Fruit fly (Drosophila melanogaster) whole organism, embryonic: ENCODE results near the gene Cubn.

Experiments used
- CG11723 ChIP-seq: fragments of 200-800 bp; sonication (Bioruptor generic); optimal IDR thresholded peaks from 2 replicates; lab custom pipeline; 2017; ENCODE audit warnings: missing biosample characterization, mild to moderate bottlenecking, missing genetic modification characterization
- CG12769 ChIP-seq: fragments of 200-800 bp; sonication (Bioruptor generic); optimal IDR thresholded peaks from 2 replicates; lab custom pipeline; 2019; ENCODE audit warnings: missing biosample characterization, mild to moderate bottlenecking, missing genetic modification characterization, moderate library complexity
- CG14441 ChIP-seq: fragments of 200-800 bp; sonication (Bioruptor generic); IDR thresholded peaks from 2 replicates; pipeline ENCODE4 v1.3.6; 2022; ENCODE audit warnings: missing biosample characterization, missing genetic modification characterization
- CG15073 ChIP-seq: fragments of 200-800 bp; sonication (Bioruptor generic); optimal IDR thresholded peaks from 2 replicates; lab custom pipeline; 2016; ENCODE audit warnings: missing biosample characterization, missing genetic modification characterization
- CG16779 ChIP-seq: fragments of 200-800 bp; sonication (Bioruptor generic); IDR thresholded peaks from 2 replicates; pipeline ENCODE4 v1.3.6; 2022; ENCODE audit warnings: missing biosample characterization, missing genetic modification characterization
- CG17186 ChIP-seq: fragments of 200-800 bp; sonication (Bioruptor generic); optimal IDR thresholded peaks from 3 replicates; lab custom pipeline; 2017; ENCODE audit warnings: missing biosample characterization, missing genetic modification reagents, missing genetic modification characterization
- CG17385 ChIP-seq: fragments of 200-800 bp; sonication (Bioruptor generic); optimal IDR thresholded peaks from 3 replicates; lab custom pipeline; 2018; ENCODE audit warnings: missing biosample characterization, mild to moderate bottlenecking, missing genetic modification characterization
- CG18619 ChIP-seq: fragments of 200-800 bp; sonication (Bioruptor generic); optimal IDR thresholded peaks from 3 replicates; lab custom pipeline; 2017; ENCODE audit warnings: missing biosample characterization, mild to moderate bottlenecking, missing genetic modification characterization
- CG18764 ChIP-seq: fragments of 200-800 bp; sonication (Bioruptor generic); optimal IDR thresholded peaks from 3 replicates; lab custom pipeline; 2016; ENCODE audit warnings: missing biosample characterization, missing genetic modification characterization
- CG30020 ChIP-seq: fragments of 200-800 bp; optimal IDR thresholded peaks from 2 replicates; lab custom pipeline; 2019; ENCODE audit warnings: missing biosample characterization, mild to moderate bottlenecking, missing genetic modification characterization, moderate library complexity
- CG30403 ChIP-seq: fragments of 200-800 bp; sonication (Bioruptor generic); optimal IDR thresholded peaks from 3 replicates; lab custom pipeline; 2016; ENCODE audit warnings: missing biosample characterization, missing genetic modification characterization
- CG3065 ChIP-seq: fragments of 200-800 bp; sonication (Bioruptor generic); optimal IDR thresholded peaks from 2 replicates; lab custom pipeline; 2016; ENCODE audit warnings: missing biosample characterization, missing genetic modification characterization
- CG31441 ChIP-seq: fragments of 200-800 bp; sonication (Bioruptor generic); IDR thresholded peaks from 2 replicates; pipeline ENCODE4 v1.3.6; 2022; ENCODE audit warnings: missing biosample characterization, missing genetic modification characterization
- CG33557 ChIP-seq: fragments of 200-800 bp; sonication (Bioruptor generic); optimal IDR thresholded peaks from 2 replicates; lab custom pipeline; 2019; ENCODE audit warnings: missing biosample characterization, mild to moderate bottlenecking, missing genetic modification characterization, moderate library complexity
- CG3995 ChIP-seq: fragments of 200-800 bp; sonication (Bioruptor generic); optimal IDR thresholded peaks from 3 replicates; lab custom pipeline; 2016; ENCODE audit warnings: missing biosample characterization, missing genetic modification characterization
- CG42726 ChIP-seq: fragments of 200-800 bp; sonication (Bioruptor generic); IDR thresholded peaks from 2 replicates; pipeline ENCODE4 v1.3.6; 2022; ENCODE audit warnings: missing biosample characterization, missing genetic modification characterization; ENCODE audit not compliant: partially characterized antibody
- CG4820 ChIP-seq: fragments of 200-800 bp; sonication (Bioruptor generic); optimal IDR thresholded peaks from 3 replicates; lab custom pipeline; 2016; ENCODE audit warnings: missing biosample characterization, missing genetic modification characterization
- CG8924 ChIP-seq: fragments of 200-800 bp; optimal IDR thresholded peaks from 3 replicates; lab custom pipeline; 2019; ENCODE audit warnings: missing biosample characterization, mild to moderate bottlenecking, missing genetic modification characterization, moderate library complexity
- CG9727 ChIP-seq: fragments of 200-800 bp; sonication (Bioruptor generic); optimal IDR thresholded peaks from 3 replicates; lab custom pipeline; 2017; ENCODE audit warnings: missing biosample characterization, mild to moderate bottlenecking, missing genetic modification characterization
- E2f2 ChIP-seq: fragments of 200-800 bp; sonication (Bioruptor generic); IDR thresholded peaks from 2 replicates; pipeline ENCODE4 v1.3.6; 2022; ENCODE audit warnings: missing biosample characterization, missing genetic modification characterization
- H2.0 ChIP-seq: fragments of 200-800 bp; sonication (Bioruptor generic); IDR thresholded peaks from 2 replicates; pipeline ENCODE4 v1.3.6; 2022; ENCODE audit warnings: missing biosample characterization, missing genetic modification characterization
- HHEX ChIP-seq: fragments of 200-800 bp; sonication (Bioruptor generic); optimal IDR thresholded peaks from 3 replicates; lab custom pipeline; 2017; ENCODE audit warnings: missing biosample characterization, mild to moderate bottlenecking, missing genetic modification characterization, missing genetic modification reagents
- HLH54F ChIP-seq: fragments of 200-800 bp; sonication (Bioruptor generic); optimal IDR thresholded peaks from 3 replicates; lab custom pipeline; 2016; ENCODE audit warnings: missing biosample characterization, missing genetic modification characterization
- Hey ChIP-seq: fragments of 200-800 bp; sonication (Bioruptor generic); optimal IDR thresholded peaks from 3 replicates; lab custom pipeline; 2018; ENCODE audit warnings: missing biosample characterization, mild to moderate bottlenecking, missing genetic modification characterization
- Mad ChIP-seq: fragments of 200-800 bp; sonication (Bioruptor generic); optimal IDR thresholded peaks from 2 replicates; lab custom pipeline; 2016; ENCODE audit warnings: missing biosample characterization, missing genetic modification characterization
- Mrtf ChIP-seq: fragments of 200-800 bp; sonication (Bioruptor generic); IDR thresholded peaks from 3 replicates; pipeline ENCODE4 v1.3.6; 2022; ENCODE audit warnings: missing biosample characterization, missing genetic modification characterization
- Nf-YB ChIP-seq: fragments of 200-800 bp; sonication (Bioruptor generic); optimal IDR thresholded peaks from 3 replicates; lab custom pipeline; 2019; ENCODE audit warnings: missing biosample characterization, mild to moderate bottlenecking, missing genetic modification characterization, moderate library complexity
- PHDP ChIP-seq: fragments of 200-800 bp; sonication (Bioruptor generic); optimal IDR thresholded peaks from 3 replicates; lab custom pipeline; 2018; ENCODE audit warnings: missing biosample characterization, mild to moderate bottlenecking, missing genetic modification characterization, moderate library complexity
- Poxn ChIP-seq: fragments of 200-800 bp; sonication (Bioruptor generic); IDR thresholded peaks from 2 replicates; pipeline ENCODE4 v1.3.6; 2022; ENCODE audit warnings: missing biosample characterization, missing genetic modification characterization
- Ptx1 ChIP-seq: fragments of 200-800 bp; sonication (Bioruptor generic); IDR thresholded peaks from 2 replicates; pipeline ENCODE4 v1.3.6; 2022; ENCODE audit warnings: missing biosample characterization, missing genetic modification characterization
- Sin3A ChIP-seq: fragments of >200 bp; optimal IDR thresholded peaks from 2 replicates; lab custom pipeline; 2018
- TFAM ChIP-seq: fragments of 200-800 bp; sonication (Bioruptor generic); optimal IDR thresholded peaks from 2 replicates; lab custom pipeline; 2017; ENCODE audit warnings: missing biosample characterization, missing genetic modification characterization, inconsistent platforms
- Xrp1 ChIP-seq: fragments of 200-800 bp; sonication (Bioruptor generic); IDR thresholded peaks from 2 replicates; pipeline ENCODE4 v1.3.6; 2022; ENCODE audit warnings: missing biosample characterization, missing genetic modification characterization
- ap ChIP-seq: fragments of 200-800 bp; sonication (Bioruptor generic); IDR thresholded peaks from 2 replicates; pipeline ENCODE4 v1.3.6; 2022; ENCODE audit warnings: missing biosample characterization, missing genetic modification characterization
- ara ChIP-seq: fragments of 200-800 bp; sonication (Bioruptor generic); IDR thresholded peaks from 2 replicates; pipeline ENCODE4 v1.3.6; 2022; ENCODE audit warnings: missing biosample characterization, missing genetic modification characterization
- ase ChIP-seq: fragments of 200-800 bp; sonication (Bioruptor generic); IDR thresholded peaks from 3 replicates; pipeline ENCODE4 v1.3.6; 2022; ENCODE audit warnings: missing biosample characterization, missing genetic modification characterization
- da ChIP-seq: fragments of 200-800 bp; sonication (Bioruptor generic); optimal IDR thresholded peaks from 2 replicates; lab custom pipeline; 2016; ENCODE audit warnings: missing biosample characterization, missing genetic modification characterization
- dan ChIP-seq: fragments of 200-800 bp; sonication (Bioruptor generic); IDR thresholded peaks from 2 replicates; pipeline ENCODE4 v1.3.6; 2022; ENCODE audit warnings: missing biosample characterization, missing genetic modification characterization
- dmrt99B ChIP-seq: fragments of 200-800 bp; sonication (Bioruptor generic); optimal IDR thresholded peaks from 2 replicates; lab custom pipeline; 2018; ENCODE audit warnings: missing biosample characterization, mild to moderate bottlenecking, missing genetic modification characterization, moderate library complexity
- ftz-f1 ChIP-seq: fragments of 200-800 bp; sonication (Bioruptor generic); optimal IDR thresholded peaks from 2 replicates; lab custom pipeline; 2016; ENCODE audit warnings: missing biosample characterization, missing genetic modification characterization
- gsb-n ChIP-seq: fragments of 200-800 bp; sonication (Bioruptor generic); optimal IDR thresholded peaks from 3 replicates; lab custom pipeline; 2018; ENCODE audit warnings: missing biosample characterization, mild to moderate bottlenecking, missing genetic modification characterization
- ind ChIP-seq: fragments of 200-800 bp; sonication (Bioruptor generic); optimal IDR thresholded peaks from 3 replicates; lab custom pipeline; 2016; ENCODE audit warnings: missing biosample characterization, missing genetic modification characterization
- kah ChIP-seq: fragments of 200-800 bp; sonication (Bioruptor generic); optimal IDR thresholded peaks from 2 replicates; lab custom pipeline; 2018; ENCODE audit warnings: missing biosample characterization, mild to moderate bottlenecking, missing genetic modification characterization
- lov ChIP-seq, 2 experiments: fragments of 200-800 bp in 1 of 2; fragments of >200 bp in 1 of 2; sonication (Bioruptor generic) in 1 of 2; IDR thresholded peaks in 1 of 2; optimal IDR thresholded peaks in 1 of 2; 2 replicates in 1 of 2; 3 replicates in 1 of 2; pipeline versions ENCODE4 v1.3.6 to Lab custom; 2017 to 2022; ENCODE audit warnings: missing biosample characterization in 1 of 2, missing genetic modification characterization in 1 of 2
- mirr ChIP-seq: fragments of 200-800 bp; sonication (Bioruptor generic); optimal IDR thresholded peaks from 3 replicates; lab custom pipeline; 2018; ENCODE audit warnings: missing biosample characterization, mild to moderate bottlenecking, missing genetic modification characterization
- org-1 ChIP-seq: fragments of 200-800 bp; sonication (Bioruptor generic); optimal IDR thresholded peaks from 2 replicates; lab custom pipeline; 2017; ENCODE audit warnings: missing biosample characterization, missing genetic modification characterization
- slbo ChIP-seq: fragments of 200-800 bp; sonication (Bioruptor generic); IDR thresholded peaks from 2 replicates; pipeline ENCODE4 v1.3.6; 2022; ENCODE audit warnings: missing biosample characterization, missing genetic modification characterization
- sob ChIP-seq: fragments of 200-800 bp; sonication (Bioruptor generic); IDR thresholded peaks from 2 replicates; pipeline ENCODE4 v1.3.6; 2022; ENCODE audit warnings: missing biosample characterization, missing genetic modification characterization
- zen2 ChIP-seq: fragments of 200-800 bp; sonication (Bioruptor generic); IDR thresholded peaks from 3 replicates; pipeline ENCODE4 v1.3.6; 2022; ENCODE audit warnings: missing biosample characterization, missing genetic modification characterization; ENCODE audit not compliant: partially characterized antibody
- zfh2 ChIP-seq: fragments of 200-800 bp; sonication (Bioruptor generic); optimal IDR thresholded peaks from 2 replicates; lab custom pipeline; 2016; ENCODE audit warnings: missing biosample characterization, missing genetic modification characterization

Gene Cubn

DNA sequence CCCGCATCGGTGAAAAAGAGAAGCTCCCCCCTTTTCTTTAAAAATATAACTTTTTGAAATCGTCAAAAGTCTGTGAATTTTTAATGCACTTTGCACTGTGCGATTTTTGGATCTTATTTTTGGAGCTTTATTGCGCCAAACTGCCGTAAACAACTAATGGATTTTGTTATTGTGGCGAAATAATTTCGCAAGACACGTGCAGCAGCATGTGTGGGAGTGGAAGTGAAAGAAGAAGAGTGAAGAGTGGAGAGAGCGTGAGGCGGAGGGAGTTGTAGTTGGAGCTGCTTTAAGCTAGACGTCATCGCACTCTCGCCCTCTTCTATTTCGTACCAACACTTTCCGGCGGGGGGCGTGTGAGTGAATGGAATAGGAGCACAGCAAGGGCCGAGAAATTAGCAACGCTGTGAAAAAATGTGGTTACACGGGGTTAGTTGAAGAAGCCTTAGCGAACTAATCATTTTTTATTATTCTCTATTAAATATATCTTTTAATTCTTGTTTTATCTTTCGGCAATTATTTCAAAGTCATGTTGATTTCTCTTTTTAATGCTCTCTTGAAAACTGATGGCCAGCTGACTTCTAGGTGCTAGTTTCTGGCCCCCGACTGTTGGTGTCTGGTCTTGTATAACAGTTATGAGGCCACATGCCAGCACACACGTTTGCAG, 12.5 kb upstream of the Cubn start (continued):
- TF ChIP-seq CG30403 (GFP tag; lab: Kevin White, UChicago) (peak; percentile 93), CG17385 (GFP tag; lab: Kevin White, UChicago) (peak; percentile 92), CG14441 (GFP tag; lab: Robert Waterston, UW) (peak; percentile 93), Nf-YB (GFP tag; lab: Kevin White, UChicago) (peak; percentile 80), CG4820 (GFP tag; lab: Kevin White, UChicago) (peak; percentile 77), CG11723 (GFP tag; lab: Kevin White, UChicago) (peak; percentile 95), sob (GFP tag; lab: Robert Waterston, UW) (peak; percentile 94), CG16779 (GFP tag; lab: Robert Waterston, UW) (peak; percentile 85; the same call in 1 of the 2 replicates), slbo (GFP tag; lab: Robert Waterston, UW) (peak; percentile 95), CG42726 (GFP tag; lab: Robert Waterston, UW) (no peak), lov (optimal IDR thresholded peaks at IDR 0.05; lab: Kevin White, UChicago) (no peak), lov (GFP tag; IDR thresholded peaks at IDR 0.05; lab: Robert Waterston, UW) (peak; percentile 82; the same call in 2 of the 3 replicates), CG9727 (GFP tag; lab: Kevin White, UChicago) (peak; percentile 93), E2f2 (GFP tag; lab: Robert Waterston, UW) (peak; percentile 75), ara (GFP tag; lab: Robert Waterston, UW) (peak; percentile 89), Mad (GFP tag; lab: Kevin White, UChicago) (peak; percentile 73), da (GFP tag; lab: Kevin White, UChicago) (no peak), dmrt99B (tag; lab: Kevin White, UChicago) (peak; percentile 97), CG3065 (GFP tag; lab: Kevin White, UChicago) (peak; percentile 82), CG3995 (GFP tag; lab: Kevin White, UChicago) (peak; percentile 60), PHDP (tag; lab: Kevin White, UChicago) (peak; percentile 96), CG18764 (GFP tag; lab: Kevin White, UChicago) (peak; percentile 80), gsb-n (tag; lab: Kevin White, UChicago) (peak; percentile 91), dan (peak; percentile 38; the same call in 1 of the 2 replicates), CG12769 (tag; lab: Kevin White, UChicago) (peak; percentile 91), HLH54F (GFP tag; lab: Kevin White, UChicago) (peak; percentile 56), kah (peak; percentile 89), HHEX (GFP tag; lab: Kevin White, UChicago) (peak; percentile 96), CG8924 (tag; lab: Kevin White, UChicago) (peak; percentile 97), CG15073 (peak; percentile 19), CG30020 (tag; lab: Kevin White, UChicago) (peak; percentile 71), ap (peak; percentile 91), CG31441 (GFP tag; lab: Robert Waterston, UW) (peak; percentile 93), Ptx1 (GFP tag; lab: Robert Waterston, UW) (peak; percentile 95), org-1 (GFP tag; lab: Kevin White, UChicago) (peak; percentile 94), ind (GFP tag; lab: Kevin White, UChicago) (peak; percentile 92), zfh2 (GFP tag; lab: Kevin White, UChicago) (peak; percentile 70), zen2 (GFP tag; lab: Robert Waterston, UW) (no peak), Xrp1 (peak; percentile 95), Mrtf (GFP tag; lab: Robert Waterston, UW) (peak; percentile 89), CG17186 (peak; percentile 66), TFAM (GFP tag; lab: Kevin White, UChicago) (peak; percentile 44), Hey (tag; lab: Kevin White, UChicago) (peak; percentile 65), H2.0 (GFP tag; lab: Robert Waterston, UW) (peak; percentile 89), CG33557 (GFP tag; lab: Kevin White, UChicago) (peak; percentile 89), mirr (GFP tag; lab: Kevin White, UChicago) (peak; percentile 70), CG18619 (GFP tag; lab: Kevin White, UChicago) (peak; percentile 95), Sin3A (lab: Kevin White, UChicago) (no peak), ftz-f1 (peak; percentile 44), Poxn (GFP tag; lab: Robert Waterston, UW) (peak; percentile 83), ase (peak; percentile 87)
